Worm (Caenorhabditis elegans) whole organism, L3 larva: ENCODE measurements around the gene W03C9.5.

Experiments
- egl-27 ChIP-seq: sonication (generic microtip); optimal IDR thresholded peaks from 4 replicates; lab custom pipeline; 2017; ENCODE audit warnings: missing biosample characterization, missing genetic modification reagents, missing genetic modification characterization
- nhr-28 ChIP-seq: fragments of 150-350 bp; optimal IDR thresholded peaks from 2 replicates; lab custom pipeline; 2014; ENCODE audit warnings: missing biosample characterization, missing genetic modification characterization

- peak; percentile 57 for TF ChIP-seq egl-27 (tag; lab: Kevin White, UChicago)
- peak; percentile 37 for TF ChIP-seq nhr-28
Measured at ce11 chrII:11967507-11968127, at the start of gene W03C9.5.
